In genomic region chr3R:26875544-26876027, dm6 we compare ENCODE assay signal across 4 fruit fly cellular contexts.
A peak's percentile ranks its signal among the peaks of the same experiment; 100 is the strongest.
TF ChIP-seq lines count a peak whose summit lies in the region.

Gene Rb97D, minus strand, starts transcription at chr3R:26875742.

TF ChIP-seq in whole organism, adult, 20 proteins besides CTCF, POLR2A, EP300 and RAD21 (continued from another document):
- TF ChIP-seq pad (GFP tag; optimal IDR thresholded peaks at IDR 0.05; lab: Kevin White, UChicago) = peak; percentile 49
- peak; percentile 65 for TF ChIP-seq CG1620 (GFP tag; optimal IDR thresholded peaks at IDR 0.05; lab: Kevin White, UChicago)

TF ChIP-seq in whole organism, embryonic, 481 proteins besides CTCF, POLR2A, EP300 and RAD21 (continued from another document and continues in another):
- TF ChIP-seq dati (GFP tag; IDR thresholded peaks at IDR 0.05; lab: Robert Waterston, UW) = 0 out of 2 replicates have a peak, but pooled peaks have one; percentile 2
- no peak for TF ChIP-seq danr (GFP tag; IDR thresholded peaks at IDR 0.05; lab: Robert Waterston, UW)
- TF ChIP-seq chinmo (GFP tag; IDR thresholded peaks at IDR 0.05; lab: Robert Waterston, UW; ENCODE audit: partially characterized antibody) = 0 out of 4 replicates have a peak, but pooled peaks have one; percentile 27
- TF ChIP-seq bowl (GFP tag; IDR thresholded peaks at IDR 0.05; lab: Robert Waterston, UW) = no peak
- no peak for TF ChIP-seq ATbp (GFP tag; optimal IDR thresholded peaks at IDR 0.05; lab: Kevin White, UChicago)
- peak; percentile 17 for TF ChIP-seq CG9797 (GFP tag; optimal IDR thresholded peaks at IDR 0.05; lab: Kevin White, UChicago)
- TF ChIP-seq zfh2 (GFP tag; optimal IDR thresholded peaks at IDR 0.05; lab: Kevin White, UChicago) = peak; percentile 69
- TF ChIP-seq ro (GFP tag; IDR thresholded peaks at IDR 0.05; lab: Robert Waterston, UW) = no peak; the same call in none of the 2 replicates
- TF ChIP-seq Sox102F (GFP tag; optimal IDR thresholded peaks at IDR 0.05; lab: Kevin White, UChicago) = peak; percentile 55
- peak; percentile 65 for TF ChIP-seq CHES-1-like (GFP tag; optimal IDR thresholded peaks at IDR 0.05; lab: Kevin White, UChicago)
- peak; percentile 63 for TF ChIP-seq CG7556 (GFP tag; optimal IDR thresholded peaks at IDR 0.05; lab: Kevin White, UChicago)
- 0 out of 3 replicates have a peak, but pooled peaks have one; percentile 27 for TF ChIP-seq CG11093 (GFP tag; IDR thresholded peaks at IDR 0.05; lab: Robert Waterston, UW)
- TF ChIP-seq CG31388 (GFP tag; optimal IDR thresholded peaks at IDR 0.05; lab: Kevin White, UChicago) = no peak
- TF ChIP-seq CG31365 (tag; optimal IDR thresholded peaks at IDR 0.05; lab: Kevin White, UChicago) = peak; percentile 21
- peak; percentile 52 for TF ChIP-seq CG9609 (GFP tag; optimal IDR thresholded peaks at IDR 0.05; lab: Kevin White, UChicago)
- TF ChIP-seq sim (GFP tag; IDR thresholded peaks at IDR 0.05; lab: Robert Waterston, UW) = no peak
- TF ChIP-seq CG17802 (tag; optimal IDR thresholded peaks at IDR 0.05; lab: Kevin White, UChicago) = peak; percentile 36
- TF ChIP-seq Deaf1 (tag; optimal IDR thresholded peaks at IDR 0.05; lab: Kevin White, UChicago) = peak; percentile 4
- peak; percentile 17 for TF ChIP-seq Jarid2 (GFP tag; optimal IDR thresholded peaks at IDR 0.05; lab: Kevin White, UChicago)
- TF ChIP-seq CG15601 (tag; optimal IDR thresholded peaks at IDR 0.05; lab: Kevin White, UChicago) = peak; percentile 73
- TF ChIP-seq Hr51 (GFP tag; optimal IDR thresholded peaks at IDR 0.05; lab: Kevin White, UChicago) = peak; percentile 66 to 68
- peak; percentile 48 for TF ChIP-seq gcm (GFP tag; optimal IDR thresholded peaks at IDR 0.05; lab: Kevin White, UChicago)
- TF ChIP-seq Hr39 (optimal IDR thresholded peaks at IDR 0.05; lab: Kevin White, UChicago) = no peak
- TF ChIP-seq Poxn (GFP tag; IDR thresholded peaks at IDR 0.05; lab: Robert Waterston, UW) = no peak
- no peak for TF ChIP-seq Kr (GFP tag; optimal IDR thresholded peaks at IDR 0.05; lab: Kevin White, UChicago)
- TF ChIP-seq CG13287 (GFP tag; IDR thresholded peaks at IDR 0.05; lab: Robert Waterston, UW; ENCODE audit: partially characterized antibody) = peak; percentile 92
- peak; percentile 63 for TF ChIP-seq Ssrp (tag; optimal IDR thresholded peaks at IDR 0.05; lab: Kevin White, UChicago)
- TF ChIP-seq so (GFP tag; IDR thresholded peaks at IDR 0.05; lab: Robert Waterston, UW) = no peak
- peak; percentile 73 for TF ChIP-seq inv (GFP tag; IDR thresholded peaks at IDR 0.05; lab: Robert Waterston, UW; ENCODE audit: partially characterized antibody)
- peak; percentile 78 for TF ChIP-seq gem (tag; optimal IDR thresholded peaks at IDR 0.05; lab: Kevin White, UChicago)
- TF ChIP-seq CG3726 (GFP tag; IDR thresholded peaks at IDR 0.05; lab: Robert Waterston, UW) = no peak
- peak; percentile 65 for TF ChIP-seq Drgx (GFP tag; IDR thresholded peaks at IDR 0.05; lab: Robert Waterston, UW)
- peak; percentile 48; the same call in 1 of the 3 replicates for TF ChIP-seq CG11560 (tag; IDR thresholded peaks at IDR 0.05; lab: Robert Waterston, UW)
- no peak for TF ChIP-seq CG17912 (GFP tag; optimal IDR thresholded peaks at IDR 0.05; lab: Kevin White, UChicago)
- TF ChIP-seq CG17186 (GFP tag; optimal IDR thresholded peaks at IDR 0.05; lab: Kevin White, UChicago) = no peak
- peak; percentile 47; the same call in 2 of the 3 replicates for TF ChIP-seq CG14050 (GFP tag; IDR thresholded peaks at IDR 0.05; lab: Robert Waterston, UW)
- TF ChIP-seq shn (GFP tag; optimal IDR thresholded peaks at IDR 0.05; lab: Kevin White, UChicago) = peak; percentile 62
- no peak for TF ChIP-seq mirr (GFP tag; optimal IDR thresholded peaks at IDR 0.05; lab: Kevin White, UChicago)
- TF ChIP-seq pho (GFP tag; optimal IDR thresholded peaks at IDR 0.05; lab: Kevin White, UChicago) = peak; percentile 58
- TF ChIP-seq eyg (GFP tag; optimal IDR thresholded peaks at IDR 0.05; lab: Kevin White, UChicago) = no peak
- peak; percentile 64 for TF ChIP-seq Pdp1 (GFP tag; optimal IDR thresholded peaks at IDR 0.05; lab: Kevin White, UChicago)
- TF ChIP-seq Fer2 (tag; optimal IDR thresholded peaks at IDR 0.05; lab: Kevin White, UChicago) = peak; percentile 69

TF ChIP-seq in whole organism, prepupa, 60 proteins besides CTCF, POLR2A, EP300 and RAD21 (continued from another document):
- TF ChIP-seq CG10669 (GFP tag; optimal IDR thresholded peaks at IDR 0.05; lab: Kevin White, UChicago) (peak; percentile 52), cyc (GFP tag; optimal IDR thresholded peaks at IDR 0.05; lab: Kevin White, UChicago) (peak; percentile 53), lz (GFP tag; optimal IDR thresholded peaks at IDR 0.05; lab: Kevin White, UChicago) (peak; percentile 80), CG3919 (GFP tag; optimal IDR thresholded peaks at IDR 0.05; lab: Kevin White, UChicago) (peak; percentile 63), Gug (GFP tag; IDR thresholded peaks at IDR 0.05; lab: Robert Waterston, UW) (peak; percentile 60), CG6854 (GFP tag; optimal IDR thresholded peaks at IDR 0.05; lab: Kevin White, UChicago) (peak; percentile 14), pdm3 (GFP tag; optimal IDR thresholded peaks at IDR 0.05; lab: Kevin White, UChicago) (no peak), net (GFP tag; optimal IDR thresholded peaks at IDR 0.05; lab: Kevin White, UChicago) (peak; percentile 61), fkh (GFP tag; optimal IDR thresholded peaks at IDR 0.05; lab: Kevin White, UChicago) (peak; percentile 2), spab (GFP tag; optimal IDR thresholded peaks at IDR 0.05; lab: Kevin White, UChicago) (no peak), eg (GFP tag; IDR thresholded peaks at IDR 0.05; lab: Robert Waterston, UW) (peak; percentile 69), CG6808 (GFP tag; optimal IDR thresholded peaks at IDR 0.05; lab: Kevin White, UChicago) (peak; percentile 52), CG1621 (tag; optimal IDR thresholded peaks at IDR 0.05; lab: Kevin White, UChicago) (peak; percentile 36), dac (GFP tag; optimal IDR thresholded peaks at IDR 0.05; lab: Kevin White, UChicago) (peak; percentile 12), CG16779 (tag; optimal IDR thresholded peaks at IDR 0.05; lab: Kevin White, UChicago) (no peak), Sox102F (GFP tag; optimal IDR thresholded peaks at IDR 0.05; lab: Kevin White, UChicago) (peak; percentile 52), CG3032 (tag; optimal IDR thresholded peaks at IDR 0.05; lab: Kevin White, UChicago) (peak; percentile 61), CG4318 (GFP tag; optimal IDR thresholded peaks at IDR 0.05; lab: Kevin White, UChicago) (no peak), fd59A (GFP tag; optimal IDR thresholded peaks at IDR 0.05; lab: Kevin White, UChicago) (peak; percentile 2), vri (GFP tag; optimal IDR thresholded peaks at IDR 0.05; lab: Kevin White, UChicago) (peak; percentile 51), CG6163 (GFP tag; IDR thresholded peaks at IDR 0.05; lab: Robert Waterston, UW) (peak; percentile 80), CG6276 (GFP tag; optimal IDR thresholded peaks at IDR 0.05; lab: Kevin White, UChicago) (no peak), ss (GFP tag; optimal IDR thresholded peaks at IDR 0.05; lab: Kevin White, UChicago) (peak; percentile 42 to 48), Lpt (GFP tag; optimal IDR thresholded peaks at IDR 0.05; lab: Kevin White, UChicago) (no peak), Eip78C (GFP tag; lab: Kevin White, UChicago) (peak; percentile 71), svp (GFP tag; lab: Kevin White, UChicago) (no peak), Blimp-1 (GFP tag; optimal IDR thresholded peaks at IDR 0.05; lab: Kevin White, UChicago) (no peak), CG7368 (GFP tag; optimal IDR thresholded peaks at IDR 0.05; lab: Kevin White, UChicago) (no peak), salr (GFP tag; optimal IDR thresholded peaks at IDR 0.05; lab: Kevin White, UChicago) (peak in 1 of 2 experiments; percentile 19), CG11762 (GFP tag; optimal IDR thresholded peaks at IDR 0.05; lab: Kevin White, UChicago; ENCODE audit: insufficient read depth) (no peak), CG10631 (GFP tag; optimal IDR thresholded peaks at IDR 0.05; lab: Kevin White, UChicago) (no peak), achi (GFP tag; optimal IDR thresholded peaks at IDR 0.05; lab: Kevin White, UChicago) (peak; percentile 90), CG11902 (GFP tag; optimal IDR thresholded peaks at IDR 0.05; lab: Kevin White, UChicago) (peak; percentile 52), OdsH (GFP tag; optimal IDR thresholded peaks at IDR 0.05; lab: Kevin White, UChicago) (peak; percentile 67), acj6 (GFP tag; optimal IDR thresholded peaks at IDR 0.05; lab: Kevin White, UChicago) (peak; percentile 72), Hr39 (GFP tag; optimal IDR thresholded peaks at IDR 0.05; lab: Kevin White, UChicago) (peak; percentile 77), Eip75B (GFP tag; optimal IDR thresholded peaks at IDR 0.05; lab: Kevin White, UChicago) (peak; percentile 73), CG8119 (GFP tag; IDR thresholded peaks at IDR 0.05; lab: Robert Waterston, UW) (peak; percentile 58; the same call in 2 of the 3 replicates), Ets21C (GFP tag; optimal IDR thresholded peaks at IDR 0.05; lab: Kevin White, UChicago) (peak; percentile 62), CG8632 (GFP tag; optimal IDR thresholded peaks at IDR 0.05; lab: Kevin White, UChicago) (peak; percentile 31), CG6792 (GFP tag; optimal IDR thresholded peaks at IDR 0.05; lab: Kevin White, UChicago) (peak; percentile 67)

TF ChIP-seq in whole organism, wandering third instar larva, 38 proteins besides CTCF, POLR2A, EP300 and RAD21 (continued from another document):
- TF ChIP-seq Hr83 (GFP tag; optimal IDR thresholded peaks at IDR 0.05; lab: Kevin White, UChicago; ENCODE audit: poor library complexity, severe bottlenecking) (peak; percentile 73), Rel (GFP tag; optimal IDR thresholded peaks at IDR 0.05; lab: Kevin White, UChicago) (no peak), Rel (tag; optimal IDR thresholded peaks at IDR 0.05; lab: Kevin White, UChicago) (peak; percentile 97), HLH106 (tag; optimal IDR thresholded peaks at IDR 0.05; lab: Kevin White, UChicago) (peak; percentile 82), GATAd (GFP tag; optimal IDR thresholded peaks at IDR 0.05; lab: Kevin White, UChicago) (no peak), N (GFP tag; optimal IDR thresholded peaks at IDR 0.05; lab: Kevin White, UChicago) (no peak), lola (GFP tag; optimal IDR thresholded peaks at IDR 0.05; lab: Kevin White, UChicago) (no peak), Vsx2 (GFP tag; optimal IDR thresholded peaks at IDR 0.05; lab: Kevin White, UChicago; ENCODE audit: partially characterized antibody) (no peak), tai (GFP tag; optimal IDR thresholded peaks at IDR 0.05; lab: Kevin White, UChicago) (no peak), sv (GFP tag; optimal IDR thresholded peaks at IDR 0.05; lab: Kevin White, UChicago) (peak; percentile 37), CG32264 (GFP tag; optimal IDR thresholded peaks at IDR 0.05; lab: Kevin White, UChicago) (peak; percentile 36), Dfd (GFP tag; optimal IDR thresholded peaks at IDR 0.05; lab: Kevin White, UChicago) (no peak), Sp1 (GFP tag; optimal IDR thresholded peaks at IDR 0.05; lab: Kevin White, UChicago) (peak; percentile 71), foxo (GFP tag; optimal IDR thresholded peaks at IDR 0.05; lab: Kevin White, UChicago) (peak in 1 of 2 experiments; percentile 80), psq (GFP tag; optimal IDR thresholded peaks at IDR 0.05; lab: Kevin White, UChicago) (peak; percentile 34)
TF ChIP-seq in whole organism, wandering third instar larva: peak in this region for 20.
